Fruit fly (Drosophila melanogaster): ENCODE results near the gene Arc42.

DNA sequence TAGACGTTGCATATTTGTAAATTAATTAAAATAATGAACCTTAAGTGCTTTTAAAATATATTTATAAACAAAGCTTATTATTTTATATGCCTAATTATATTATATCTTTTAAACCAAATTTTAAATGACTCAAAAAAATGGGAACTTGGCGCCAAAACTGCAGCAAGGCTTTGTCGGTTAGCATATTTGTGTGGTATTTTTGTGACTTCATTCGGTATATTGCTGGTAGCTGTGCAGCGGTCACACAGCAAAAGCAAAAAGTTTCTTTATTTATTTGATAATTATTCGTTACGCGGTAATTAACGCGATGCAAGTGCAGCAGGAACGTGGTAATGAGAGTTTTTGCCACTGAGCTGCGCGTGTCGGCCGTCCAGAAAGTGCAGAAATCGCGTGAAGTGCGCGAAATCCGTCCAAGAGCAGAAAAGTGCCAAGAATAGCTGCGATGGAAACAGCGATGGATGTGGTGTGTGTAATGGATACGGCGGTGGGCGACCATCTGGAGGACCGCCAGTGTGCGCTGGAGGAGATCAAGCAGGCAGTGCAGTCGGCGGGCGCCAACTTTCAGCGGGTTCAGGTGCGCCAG lies 2.0 kb downstream of the Arc42 start, which contains the start of gene Ask1:
- no peak for TF ChIP-seq CG1621 (tag; optimal IDR thresholded peaks at IDR 0.05)
- TF ChIP-seq CG11762 (GFP tag; optimal IDR thresholded peaks at IDR 0.05; ENCODE audit: insufficient read depth) = no peak
- no peak for TF ChIP-seq Hr4 (GFP tag; optimal IDR thresholded peaks at IDR 0.05)
- no peak for TF ChIP-seq OdsH (GFP tag; optimal IDR thresholded peaks at IDR 0.05)
- no peak for TF ChIP-seq Sox102F (GFP tag; optimal IDR thresholded peaks at IDR 0.05)
- peak; percentile 16 for TF ChIP-seq CG6854 (GFP tag; optimal IDR thresholded peaks at IDR 0.05)
- TF ChIP-seq Blimp-1 (GFP tag; optimal IDR thresholded peaks at IDR 0.05) = no peak
- no peak for TF ChIP-seq CG10669 (GFP tag; optimal IDR thresholded peaks at IDR 0.05)
- TF ChIP-seq Sox15 (GFP tag; optimal IDR thresholded peaks at IDR 0.05) = no peak
- no peak for TF ChIP-seq CG9139 (GFP tag; optimal IDR thresholded peaks at IDR 0.05)
- no peak for TF ChIP-seq fd85E (GFP tag; optimal IDR thresholded peaks at IDR 0.05)
- TF ChIP-seq fd59A (GFP tag; optimal IDR thresholded peaks at IDR 0.05) = no peak
